Worm (Caenorhabditis elegans) whole organism, L2 larva: Measurements from ENCODE around the gene cisd-1.

Experiments
- F13H6.1 ChIP-seq: sonication (generic microtip); optimal IDR thresholded peaks from 2 replicates; lab custom pipeline; 2016; ENCODE audit warnings: missing genetic modification characterization, missing compliant biosample characterization
- blmp-1 ChIP-seq: sonication (generic microtip); optimal IDR thresholded peaks from 2 replicates; lab custom pipeline; 2017; ENCODE audit warnings: missing genetic modification characterization, mild to moderate bottlenecking, missing compliant biosample characterization, antibody characterized with exemption, moderate library complexity; ENCODE audit not compliant: insufficient read depth
- ceh-16 ChIP-seq: fragments of 150-350 bp; optimal IDR thresholded peaks from 2 replicates; lab custom pipeline; 2014; ENCODE audit warnings: missing biosample characterization, missing genetic modification characterization
- ceh-82 ChIP-seq: fragments of 150-350 bp; optimal IDR thresholded peaks from 2 replicates; lab custom pipeline; 2014; ENCODE audit warnings: missing biosample characterization, missing genetic modification characterization
- nhr-12 ChIP-seq: fragments of 150-350 bp; optimal IDR thresholded peaks from 2 replicates; lab custom pipeline; 2014; ENCODE audit warnings: missing biosample characterization, missing genetic modification characterization
- nhr-25 ChIP-seq: fragments of 150-350 bp; sonication (generic microtip); optimal IDR thresholded peaks from 3 replicates; lab custom pipeline; 2014; ENCODE audit warnings: missing biosample characterization, missing genetic modification characterization
- peb-1 ChIP-seq: fragments of 150-350 bp; optimal IDR thresholded peaks from 2 replicates; lab custom pipeline; 2014; ENCODE audit warnings: missing biosample characterization, missing genetic modification characterization
- unc-62 ChIP-seq: fragments of 150-350 bp; optimal IDR thresholded peaks from 2 replicates; lab custom pipeline; 2014; ENCODE audit warnings: missing biosample characterization, missing genetic modification reagents, missing genetic modification characterization

DNA sequence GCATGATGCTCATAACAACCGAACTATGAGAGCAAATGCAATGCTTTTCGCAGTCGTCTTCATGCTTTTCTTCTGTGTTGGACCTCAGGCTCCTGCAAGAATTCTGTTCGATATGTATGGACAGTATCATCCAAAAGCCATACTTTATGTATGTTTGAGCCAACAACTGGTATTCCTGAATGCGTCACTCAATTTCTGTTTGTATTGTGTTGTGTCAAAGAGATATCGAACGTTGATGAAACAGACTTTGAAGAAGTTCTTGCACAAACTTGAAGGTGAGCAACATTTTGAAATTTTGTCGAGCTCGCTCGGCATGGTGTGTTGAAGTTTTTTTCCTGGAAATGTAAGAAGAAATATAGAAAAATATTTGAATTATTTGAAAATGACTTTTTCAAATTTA lies 43.5 kb upstream of the cisd-1 start:
- no peak for TF ChIP-seq nhr-25 (tag; lab: Kevin White, UChicago)
- TF ChIP-seq F13H6.1 (tag; lab: Kevin White, UChicago) = no peak
- TF ChIP-seq ceh-16 (tag; lab: Kevin White, UChicago) = no peak
- TF ChIP-seq ceh-82 (tag; lab: Kevin White, UChicago) = no peak
- TF ChIP-seq unc-62 (GFP tag; lab: Kevin White, UChicago) = no peak
- TF ChIP-seq nhr-12 (tag; lab: Kevin White, UChicago) = no peak
- TF ChIP-seq blmp-1 (tag; lab: Kevin White, UChicago) = no peak
- no peak for TF ChIP-seq peb-1
